Fruit fly (Drosophila melanogaster) whole organism, pupa: ENCODE measurements around the gene CG9316.

ENCODE experiments used
- CG32121 ChIP-seq: fragments of 200-800 bp; sonication (Bioruptor generic); IDR thresholded peaks from 2 replicates; pipeline ENCODE4 v1.3.6; 2022; ENCODE audit warnings: missing biosample characterization, missing genetic modification characterization
- CG8301 ChIP-seq: fragments of 200-800 bp; sonication (Bioruptor generic); optimal IDR thresholded peaks from 2 replicates; lab custom pipeline; 2018; ENCODE audit warnings: missing biosample characterization, mild to moderate bottlenecking, missing genetic modification characterization
- CG9948 ChIP-seq: fragments of 200-800 bp; sonication (Bioruptor generic); optimal IDR thresholded peaks from 2 replicates; lab custom pipeline; 2018; ENCODE audit warnings: missing biosample characterization, mild to moderate bottlenecking, missing genetic modification characterization, moderate library complexity
- Snoo ChIP-seq: fragments of 200-800 bp; sonication (Bioruptor generic); optimal IDR thresholded peaks from 3 replicates; lab custom pipeline; 2017; ENCODE audit warnings: missing biosample characterization, mild to moderate bottlenecking, missing genetic modification characterization, inconsistent platforms
- gl ChIP-seq: fragments of 200-800 bp; sonication (Bioruptor generic); optimal IDR thresholded peaks from 2 replicates; lab custom pipeline; 2018; ENCODE audit warnings: missing biosample characterization, mild to moderate bottlenecking, missing genetic modification characterization

dm6 chr2L:20716077-20716476, 10.3 kb downstream of the CG9316 start:
- TF ChIP-seq Snoo (tag; lab: Kevin White, UChicago) (peak; percentile 86), CG9948 (tag; lab: Kevin White, UChicago) (peak; percentile 1), CG32121 (GFP tag; lab: Robert Waterston, UW) (peak; percentile 56), CG8301 (tag; lab: Kevin White, UChicago) (peak; percentile 63), gl (tag; lab: Kevin White, UChicago) (no peak)
